Fruit fly (Drosophila melanogaster): ENCODE measurements around the gene CG5126.
A peak's percentile ranks its signal among the peaks of the same experiment; 100 is the strongest.

CG5126 gene

dm6 chr2L:1158519-1159319 lies 25.1 kb downstream of the CG5126 start, which contains the start of gene Tango14:
Tango14 (plus strand) TSS chr2L:1158661.
- TF ChIP-seq usp (GFP tag; optimal IDR thresholded peaks at IDR 0.05) (no peak), EcR (GFP tag; optimal IDR thresholded peaks at IDR 0.05) (no peak), Dll (optimal IDR thresholded peaks at IDR 0.05) (no peak), psq (optimal IDR thresholded peaks at IDR 0.05) (no peak), CG8478 (optimal IDR thresholded peaks at IDR 0.05) (no peak), pan (optimal IDR thresholded peaks at IDR 0.05) (no peak)

dm6 chr2L:1157679-1158518 lies 25.9 kb downstream of the CG5126 start, which contains the start of gene capt:
capt (minus strand) TSS chr2L:1158262.
- TF ChIP-seq usp (GFP tag; optimal IDR thresholded peaks at IDR 0.05), result no peak
- TF ChIP-seq psq (optimal IDR thresholded peaks at IDR 0.05), result no peak

dm6 chr2L:1157357-1157678 lies 26.5 kb downstream of the CG5126 start:
- TF ChIP-seq pan (optimal IDR thresholded peaks at IDR 0.05), result no peak
- no peak for TF ChIP-seq EcR (GFP tag; optimal IDR thresholded peaks at IDR 0.05)
- no peak for TF ChIP-seq Dll (optimal IDR thresholded peaks at IDR 0.05)

dm6 chr2L:1156592-1157249 lies 27.1 kb downstream of the CG5126 start:
- TF ChIP-seq EcR (GFP tag; optimal IDR thresholded peaks at IDR 0.05) (no peak), Dll (optimal IDR thresholded peaks at IDR 0.05) (no peak), usp (GFP tag; optimal IDR thresholded peaks at IDR 0.05) (no peak), psq (optimal IDR thresholded peaks at IDR 0.05) (no peak), CG8478 (optimal IDR thresholded peaks at IDR 0.05) (no peak), pan (optimal IDR thresholded peaks at IDR 0.05) (no peak)

dm6 chr2L:1152693-1153092 lies 31.1 kb downstream of the CG5126 start:
- TF ChIP-seq pan (optimal IDR thresholded peaks at IDR 0.05) (no peak), usp (GFP tag; optimal IDR thresholded peaks at IDR 0.05) (no peak), EcR (GFP tag; optimal IDR thresholded peaks at IDR 0.05) (no peak), psq (optimal IDR thresholded peaks at IDR 0.05) (no peak), Dll (optimal IDR thresholded peaks at IDR 0.05) (no peak), CG8478 (optimal IDR thresholded peaks at IDR 0.05) (no peak)

- TF ChIP-seq EcR (GFP tag; optimal IDR thresholded peaks at IDR 0.05), result no peak
- no peak for TF ChIP-seq psq (optimal IDR thresholded peaks at IDR 0.05)
- TF ChIP-seq pan (optimal IDR thresholded peaks at IDR 0.05), result no peak
- TF ChIP-seq usp (GFP tag; optimal IDR thresholded peaks at IDR 0.05), result no peak
- no peak for TF ChIP-seq Dll (optimal IDR thresholded peaks at IDR 0.05)
- no peak for TF ChIP-seq CG8478 (optimal IDR thresholded peaks at IDR 0.05)
Measured at dm6 chr2L:1150554-1150953, 33.3 kb downstream of the CG5126 start, which contains the start of the genes Tfb4 and Vps29. Tfb4 (minus strand) TSS chr2L:1150677. Vps29 (plus strand) TSS chr2L:1150766.

- no peak for TF ChIP-seq psq (optimal IDR thresholded peaks at IDR 0.05)
- no peak for TF ChIP-seq CG8478 (optimal IDR thresholded peaks at IDR 0.05)
- no peak for TF ChIP-seq pan (optimal IDR thresholded peaks at IDR 0.05)
- TF ChIP-seq EcR (GFP tag; optimal IDR thresholded peaks at IDR 0.05), result no peak
- no peak for TF ChIP-seq Dll (optimal IDR thresholded peaks at IDR 0.05)
- no peak for TF ChIP-seq usp (GFP tag; optimal IDR thresholded peaks at IDR 0.05)
Measured at dm6 chr2L:1147656-1148055, 36.2 kb downstream of the CG5126 start.

- TF ChIP-seq pan (optimal IDR thresholded peaks at IDR 0.05), result peak; percentile 75
- TF ChIP-seq Dll (optimal IDR thresholded peaks at IDR 0.05), result no peak
Measured at dm6 chr2L:1144371-1145360, 39.2 kb downstream of the CG5126 start.

- TF ChIP-seq CG8478 (optimal IDR thresholded peaks at IDR 0.05), result no peak
- TF ChIP-seq EcR (GFP tag; optimal IDR thresholded peaks at IDR 0.05), result no peak
- TF ChIP-seq psq (optimal IDR thresholded peaks at IDR 0.05), result no peak
- TF ChIP-seq pan (optimal IDR thresholded peaks at IDR 0.05), result no peak
- TF ChIP-seq Dll (optimal IDR thresholded peaks at IDR 0.05), result no peak
- TF ChIP-seq usp (GFP tag; optimal IDR thresholded peaks at IDR 0.05), result no peak
Measured at dm6 chr2L:1143286-1143685, 40.5 kb downstream of the CG5126 start.

dm6 chr2L:1142730-1143281 lies 41.0 kb downstream of the CG5126 start, which contains the start of gene MFS3:
MFS3 (plus strand) TSS chr2L:1143201.
- TF ChIP-seq psq (optimal IDR thresholded peaks at IDR 0.05) (no peak), Dll (optimal IDR thresholded peaks at IDR 0.05) (peak; percentile 18)

- TF ChIP-seq Dll (optimal IDR thresholded peaks at IDR 0.05) (no peak), usp (GFP tag; optimal IDR thresholded peaks at IDR 0.05) (no peak), pan (optimal IDR thresholded peaks at IDR 0.05) (no peak), psq (optimal IDR thresholded peaks at IDR 0.05) (no peak)
Measured at dm6 chr2L:1136993-1137392, 46.8 kb downstream of the CG5126 start.

Measured in whole organism.